Worm (Caenorhabditis elegans) whole organism, L1 larva: ENCODE data around the gene Y62E10A.23.

Source experiments
- ces-1 ChIP-seq: fragments of 150-350 bp; optimal IDR thresholded peaks from 2 replicates; lab custom pipeline; 2014; ENCODE audit warnings: missing biosample characterization, missing genetic modification reagents, missing genetic modification characterization
- fkh-10 ChIP-seq: sonication (generic microtip); optimal IDR thresholded peaks from 2 replicates; lab custom pipeline; 2017; ENCODE audit warnings: missing biosample characterization, missing genetic modification reagents, missing genetic modification characterization
- jun-1 ChIP-seq: fragments of 150-350 bp; optimal IDR thresholded peaks from 2 replicates; lab custom pipeline; 2014; ENCODE audit warnings: missing biosample characterization, missing genetic modification reagents, missing genetic modification characterization
- lin-39 ChIP-seq: fragments of 150-350 bp; optimal IDR thresholded peaks from 2 replicates; lab custom pipeline; 2014; ENCODE audit warnings: missing biosample characterization, missing genetic modification reagents, missing genetic modification characterization
- mdl-1 ChIP-seq, 2 experiments: fragments of 150-350 bp; optimal IDR thresholded peaks; 2 replicates each; lab custom pipeline; 2014 to 2017; ENCODE audit warnings: missing biosample characterization in 2 of 2, missing genetic modification characterization in 2 of 2, inconsistent platforms in 1 of 2
- nhr-237 ChIP-seq: fragments of 150-350 bp; optimal IDR thresholded peaks from 2 replicates; lab custom pipeline; 2014; ENCODE audit warnings: missing biosample characterization, missing genetic modification characterization
- nhr-28 ChIP-seq: fragments of 150-350 bp; optimal IDR thresholded peaks from 2 replicates; lab custom pipeline; 2014; ENCODE audit warnings: missing biosample characterization, missing genetic modification characterization

DNA sequence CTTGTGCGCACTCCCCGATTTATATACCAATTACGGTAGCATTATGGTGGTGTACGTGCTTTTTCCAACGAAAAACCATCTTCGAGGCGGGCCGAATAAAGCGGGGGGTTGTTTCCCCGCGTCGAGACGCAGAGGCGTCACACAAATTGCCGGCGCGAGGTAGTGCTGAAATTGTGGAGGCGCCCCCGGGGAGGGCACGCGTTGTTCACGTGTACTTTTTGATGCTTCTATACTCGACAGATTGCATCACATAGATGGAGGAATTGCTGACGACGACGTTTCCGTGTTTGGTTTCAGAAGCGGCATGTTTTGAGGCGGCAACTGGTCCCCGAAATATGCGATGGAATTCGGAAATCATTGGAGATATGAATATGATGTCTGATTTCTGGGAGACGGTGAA lies 9.1 kb downstream of the Y62E10A.23 start:
- TF ChIP-seq mdl-1 (tag; optimal IDR thresholded peaks at IDR 0.05; lab: Kevin White, UChicago) (peak in 1 of 2 experiments; percentile 90), nhr-237 (tag; lab: Kevin White, UChicago) (peak; percentile 64), ces-1 (GFP tag; lab: Kevin White, UChicago) (no peak), nhr-28 (tag; lab: Kevin White, UChicago) (no peak), fkh-10 (GFP tag; lab: Kevin White, UChicago) (peak; percentile 93), lin-39 (no peak), jun-1 (peak; percentile 77)
